Worm (Caenorhabditis elegans) whole organism, late embryonic: ENCODE data around the gene lst-5.

Experiments
- T23F11.4 ChIP-seq: fragments of 200-800 bp; sonication (Bioruptor generic); optimal IDR thresholded peaks from 2 replicates; lab custom pipeline; 2018; ENCODE audit warnings: mild to moderate bottlenecking, missing genetic modification characterization, missing compliant biosample characterization
- Y22D7AL.16 ChIP-seq: sonication (generic microtip); optimal IDR thresholded peaks from 2 replicates; lab custom pipeline; 2016; ENCODE audit warnings: missing genetic modification characterization, missing compliant biosample characterization
- ama-1 ChIP-seq: fragments of 150-350 bp; optimal IDR thresholded peaks from 2 replicates; lab custom pipeline; 2014
- ceh-14 ChIP-seq: sonication (generic microtip); optimal IDR thresholded peaks from 2 replicates; lab custom pipeline; 2016; ENCODE audit warnings: missing genotype, missing genetic modification characterization, missing compliant biosample characterization
- che-1 ChIP-seq: sonication (generic microtip); optimal IDR thresholded peaks from 2 replicates; lab custom pipeline; 2016; ENCODE audit warnings: mild to moderate bottlenecking, missing genetic modification characterization, missing compliant biosample characterization
- elt-2 ChIP-seq: sonication (generic microtip); optimal IDR thresholded peaks from 2 replicates; lab custom pipeline; 2016; ENCODE audit warnings: missing genetic modification reagents, missing genetic modification characterization, missing compliant biosample characterization
- gmeb-2 ChIP-seq: sonication (generic microtip); optimal IDR thresholded peaks from 2 replicates; lab custom pipeline; 2016; ENCODE audit warnings: missing genetic modification characterization, inconsistent platforms, missing compliant biosample characterization
- nhr-11 ChIP-seq: fragments of 150-350 bp; optimal IDR thresholded peaks from 2 replicates; lab custom pipeline; 2014; ENCODE audit warnings: missing biosample characterization, missing genetic modification characterization
- pax-1 ChIP-seq: fragments of 150-350 bp; optimal IDR thresholded peaks from 2 replicates; lab custom pipeline; 2014; ENCODE audit warnings: missing biosample characterization, missing genetic modification characterization
- pha-4 ChIP-seq: fragments of 150-350 bp; optimal IDR thresholded peaks from 2 replicates; lab custom pipeline; 2018; ENCODE audit warnings: missing biosample characterization, missing genetic modification reagents, missing genetic modification characterization
- sox-4 ChIP-seq: sonication (generic microtip); optimal IDR thresholded peaks from 2 replicates; lab custom pipeline; 2017; ENCODE audit warnings: mild to moderate bottlenecking, missing genetic modification characterization, inconsistent platforms, missing compliant biosample characterization

- TF ChIP-seq T23F11.4 (GFP tag; lab: Kevin White, UChicago) (no peak), sox-4 (tag; lab: Kevin White, UChicago) (no peak), gmeb-2 (tag; lab: Kevin White, UChicago) (no peak), pha-4 (tag; lab: Kevin White, UChicago) (no peak), elt-2 (tag; lab: Kevin White, UChicago) (no peak), ceh-14 (no peak), che-1 (no peak), ama-1 (lab: Kevin White, UChicago) (no peak), Y22D7AL.16 (no peak), pax-1 (tag; lab: Kevin White, UChicago) (no peak), nhr-11 (tag; lab: Kevin White, UChicago) (no peak)
Observed at ce11 chrII:6975725-6976124, 47.0 kb upstream of the lst-5 start.
